Fruit fly (Drosophila melanogaster) whole organism, embryonic: Measurements from ENCODE around the gene CG1632.

Experiments
- Ada2b ChIP-seq: fragments of 200-800 bp; sonication (Bioruptor generic); IDR thresholded peaks from 2 replicates; pipeline ENCODE4 v1.3.6; 2022; ENCODE audit warnings: missing biosample characterization, missing genetic modification characterization
- Aef1 ChIP-seq: fragments of 200-800 bp; sonication (Bioruptor generic); IDR thresholded peaks from 3 replicates; pipeline ENCODE4 v1.3.6; 2022; ENCODE audit warnings: missing biosample characterization, missing genetic modification characterization
- BEAF-32 ChIP-seq: fragments of 200-800 bp; sonication (Bioruptor generic); optimal IDR thresholded peaks from 3 replicates; lab custom pipeline; 2017; ENCODE audit warnings: missing biosample characterization, missing genetic modification characterization, mild to moderate bottlenecking, moderate library complexity, missing genetic modification reagents
- Bteb2 ChIP-seq: fragments of 200-800 bp; sonication (Bioruptor generic); optimal IDR thresholded peaks from 2 replicates; lab custom pipeline; 2016; ENCODE audit warnings: missing biosample characterization, missing genetic modification characterization
- C15 ChIP-seq: fragments of 200-800 bp; sonication (Bioruptor generic); IDR thresholded peaks from 3 replicates; pipeline ENCODE4 v1.3.6; 2022; ENCODE audit warnings: missing biosample characterization, missing genetic modification characterization
- CG10267 ChIP-seq: fragments of 200-800 bp; sonication (Bioruptor generic); optimal IDR thresholded peaks from 2 replicates; lab custom pipeline; 2018; ENCODE audit warnings: missing biosample characterization, mild to moderate bottlenecking, missing genetic modification characterization, moderate library complexity
- CG11085 ChIP-seq: fragments of 200-800 bp; sonication (Bioruptor generic); IDR thresholded peaks from 2 replicates; pipeline ENCODE4 v1.3.6; 2022; ENCODE audit warnings: missing biosample characterization, missing genetic modification characterization
- CG11456 ChIP-seq: fragments of 200-800 bp; sonication (Bioruptor generic); IDR thresholded peaks from 3 replicates; pipeline ENCODE4 v1.3.6; 2022; ENCODE audit warnings: missing biosample characterization, missing genetic modification characterization
- CG12942 ChIP-seq: fragments of 200-800 bp; sonication (Bioruptor generic); optimal IDR thresholded peaks from 3 replicates; lab custom pipeline; 2016; ENCODE audit warnings: missing biosample characterization, missing genetic modification characterization
- CG14965 ChIP-seq: fragments of 200-800 bp; sonication (Bioruptor generic); optimal IDR thresholded peaks from 2 replicates; lab custom pipeline; 2016; ENCODE audit warnings: missing biosample characterization, missing genetic modification characterization, borderline replicate concordance
- CG16815 ChIP-seq: fragments of 200-800 bp; sonication (Bioruptor generic); optimal IDR thresholded peaks from 3 replicates; lab custom pipeline; 2017; ENCODE audit warnings: missing biosample characterization, mild to moderate bottlenecking, missing genetic modification characterization
- CG16863 ChIP-seq: fragments of 200-800 bp; sonication (Bioruptor generic); optimal IDR thresholded peaks from 3 replicates; lab custom pipeline; 2016; ENCODE audit warnings: missing biosample characterization, missing genetic modification characterization
- CG18011 ChIP-seq: fragments of 200-800 bp; sonication (Bioruptor generic); optimal IDR thresholded peaks from 2 replicates; lab custom pipeline; 2017; ENCODE audit warnings: missing biosample characterization, missing genetic modification characterization, mild to moderate bottlenecking, moderate library complexity, missing genotype
- CG18476 ChIP-seq: fragments of 200-800 bp; sonication (Bioruptor generic); optimal IDR thresholded peaks from 2 replicates; lab custom pipeline; 2016; ENCODE audit warnings: missing biosample characterization, mild to moderate bottlenecking, missing genetic modification characterization
- CG5953 ChIP-seq: fragments of 200-800 bp; sonication (Bioruptor generic); IDR thresholded peaks from 2 replicates; pipeline ENCODE4 v1.3.6; 2022; ENCODE audit warnings: missing biosample characterization, missing genetic modification characterization
- CG6654 ChIP-seq: fragments of 200-800 bp; sonication (Bioruptor generic); optimal IDR thresholded peaks from 2 replicates; lab custom pipeline; 2017; ENCODE audit warnings: missing biosample characterization, mild to moderate bottlenecking, missing genetic modification characterization
- CG6683 ChIP-seq: fragments of 200-800 bp; sonication (Bioruptor generic); optimal IDR thresholded peaks from 2 replicates; lab custom pipeline; 2017; ENCODE audit warnings: missing biosample characterization, mild to moderate bottlenecking, missing genetic modification characterization, missing genetic modification reagents
- CG7372 ChIP-seq: fragments of 200-800 bp; sonication (Bioruptor generic); IDR thresholded peaks from 2 replicates; pipeline ENCODE4 v1.3.6; 2022; ENCODE audit warnings: missing biosample characterization, missing genetic modification characterization
- CG7928 ChIP-seq: fragments of 200-800 bp; sonication (Bioruptor generic); optimal IDR thresholded peaks from 2 replicates; lab custom pipeline; 2017; ENCODE audit warnings: missing biosample characterization, mild to moderate bottlenecking, missing genetic modification characterization
- CG9817 ChIP-seq: fragments of 200-800 bp; sonication (Bioruptor generic); optimal IDR thresholded peaks from 2 replicates; lab custom pipeline; 2018; ENCODE audit warnings: missing biosample characterization, mild to moderate bottlenecking, missing genetic modification characterization, moderate library complexity
- Camta ChIP-seq: fragments of 200-800 bp; sonication (Bioruptor generic); optimal IDR thresholded peaks from 2 replicates; lab custom pipeline; 2016; ENCODE audit warnings: missing biosample characterization, missing genetic modification characterization
- Drgx ChIP-seq: fragments of 200-800 bp; sonication (Bioruptor generic); IDR thresholded peaks from 2 replicates; pipeline ENCODE4 v1.3.6; 2022; ENCODE audit warnings: missing biosample characterization, missing genetic modification characterization
- E2f2 ChIP-seq: fragments of 200-800 bp; sonication (Bioruptor generic); IDR thresholded peaks from 2 replicates; pipeline ENCODE4 v1.3.6; 2022; ENCODE audit warnings: missing biosample characterization, missing genetic modification characterization
- Fer1 ChIP-seq: fragments of 200-800 bp; sonication (Bioruptor generic); optimal IDR thresholded peaks from 2 replicates; lab custom pipeline; 2017; ENCODE audit warnings: missing biosample characterization, mild to moderate bottlenecking, missing genetic modification characterization
- H15 ChIP-seq: fragments of 200-800 bp; sonication (Bioruptor generic); IDR thresholded peaks from 3 replicates; pipeline ENCODE4 v1.3.6; 2022; ENCODE audit warnings: missing biosample characterization, missing genetic modification characterization
- HmgD ChIP-seq: fragments of 200-800 bp; sonication (Bioruptor generic); optimal IDR thresholded peaks from 3 replicates; lab custom pipeline; 2016; ENCODE audit warnings: missing biosample characterization, missing genetic modification characterization
- HmgZ ChIP-seq: fragments of 200-800 bp; sonication (Bioruptor generic); optimal IDR thresholded peaks from 2 replicates; lab custom pipeline; 2018; ENCODE audit warnings: missing biosample characterization, mild to moderate bottlenecking, missing genetic modification characterization
- Jarid2 ChIP-seq: fragments of 200-800 bp; sonication (Bioruptor generic); optimal IDR thresholded peaks from 3 replicates; lab custom pipeline; 2017; ENCODE audit warnings: mild to moderate bottlenecking, missing biosample characterization, missing genetic modification reagents, missing genetic modification characterization
- Med ChIP-seq: fragments of 200-800 bp; sonication (Bioruptor generic); peaks from one replicate; lab custom pipeline; 2016; ENCODE audit warnings: missing biosample characterization, missing genetic modification characterization, mild to moderate bottlenecking, inconsistent platforms, moderate library complexity
- Myb ChIP-seq: fragments of 200-800 bp; sonication (Bioruptor generic); optimal IDR thresholded peaks from 2 replicates; lab custom pipeline; 2016; ENCODE audit warnings: missing biosample characterization, missing genetic modification characterization
- Oaz ChIP-seq: fragments of 200-800 bp; sonication (Bioruptor generic); IDR thresholded peaks from 2 replicates; pipeline ENCODE4 v1.3.6; 2022; ENCODE audit warnings: missing biosample characterization, missing genetic modification characterization
- Optix ChIP-seq: fragments of 200-800 bp; sonication (Bioruptor generic); IDR thresholded peaks from 3 replicates; pipeline ENCODE4 v1.3.6; 2022; ENCODE audit warnings: missing biosample characterization, missing genetic modification characterization
- Six4 ChIP-seq: fragments of 200-800 bp; sonication (Bioruptor generic); optimal IDR thresholded peaks from 2 replicates; lab custom pipeline; 2016; ENCODE audit warnings: missing biosample characterization, missing genetic modification characterization
- Sry-δ ChIP-seq: fragments of 200-800 bp; sonication (Bioruptor generic); optimal IDR thresholded peaks from 2 replicates; lab custom pipeline; 2016; ENCODE audit warnings: missing biosample characterization, missing genetic modification characterization
- YL-1 ChIP-seq: fragments of 200-800 bp; sonication (Bioruptor generic); optimal IDR thresholded peaks from 3 replicates; lab custom pipeline; 2017; ENCODE audit warnings: missing biosample characterization, mild to moderate bottlenecking, missing genetic modification characterization
- ara ChIP-seq: fragments of 200-800 bp; sonication (Bioruptor generic); IDR thresholded peaks from 2 replicates; pipeline ENCODE4 v1.3.6; 2022; ENCODE audit warnings: missing biosample characterization, missing genetic modification characterization
- bcd ChIP-seq: fragments of 200-800 bp; sonication (Bioruptor generic); optimal IDR thresholded peaks from 2 replicates; lab custom pipeline; 2017; ENCODE audit warnings: missing biosample characterization, mild to moderate bottlenecking, missing genetic modification characterization
- chinmo ChIP-seq: fragments of 200-800 bp; sonication (Bioruptor generic); IDR thresholded peaks from 4 replicates; pipeline ENCODE4 v1.3.6; 2022; ENCODE audit warnings: missing biosample characterization, missing genetic modification characterization; ENCODE audit not compliant: partially characterized antibody
- chn ChIP-seq: fragments of 200-800 bp; sonication (Bioruptor generic); optimal IDR thresholded peaks from 2 replicates; lab custom pipeline; 2016; ENCODE audit warnings: missing biosample characterization, missing genetic modification characterization
- dm ChIP-seq: fragments of 200-800 bp; sonication (Bioruptor generic); optimal IDR thresholded peaks from 3 replicates; lab custom pipeline; 2016; ENCODE audit warnings: missing biosample characterization, missing genetic modification characterization
- ind ChIP-seq: fragments of 200-800 bp; sonication (Bioruptor generic); optimal IDR thresholded peaks from 3 replicates; lab custom pipeline; 2016; ENCODE audit warnings: missing biosample characterization, missing genetic modification characterization
- jumu ChIP-seq: fragments of 200-800 bp; sonication (Bioruptor generic); optimal IDR thresholded peaks from 3 replicates; lab custom pipeline; 2016; ENCODE audit warnings: missing biosample characterization, missing genetic modification characterization
- lov ChIP-seq, 2 experiments: fragments of 200-800 bp in 1 of 2; fragments of >200 bp in 1 of 2; sonication (Bioruptor generic) in 1 of 2; IDR thresholded peaks in 1 of 2; optimal IDR thresholded peaks in 1 of 2; 2 replicates in 1 of 2; 3 replicates in 1 of 2; pipeline versions ENCODE4 v1.3.6 to Lab custom; 2017 to 2022; ENCODE audit warnings: missing biosample characterization in 1 of 2, missing genetic modification characterization in 1 of 2
- otp ChIP-seq: fragments of 200-800 bp; sonication (Bioruptor generic); IDR thresholded peaks from 3 replicates; pipeline ENCODE4, ENCODE4 v1.3.6; 2022; ENCODE audit warnings: missing biosample characterization, missing genetic modification characterization
- pita ChIP-seq: fragments of 200-800 bp; sonication (Bioruptor generic); optimal IDR thresholded peaks from 2 replicates; lab custom pipeline; 2017; ENCODE audit warnings: missing biosample characterization, mild to moderate bottlenecking, missing genetic modification characterization
- sens ChIP-seq: fragments of 200-800 bp; sonication (Bioruptor generic); peaks from one replicate; lab custom pipeline; 2016; ENCODE audit warnings: missing biosample characterization, missing genetic modification characterization
- sima ChIP-seq: fragments of 200-800 bp; sonication (Bioruptor generic); optimal IDR thresholded peaks from 2 replicates; lab custom pipeline; 2016; ENCODE audit warnings: missing biosample characterization, missing genetic modification characterization
- slp2 ChIP-seq: fragments of 200-800 bp; sonication (Bioruptor generic); optimal IDR thresholded peaks from 2 replicates; lab custom pipeline; 2016; ENCODE audit warnings: missing biosample characterization, missing genetic modification characterization
- tup ChIP-seq: fragments of 200-800 bp; sonication (Bioruptor generic); optimal IDR thresholded peaks from 2 replicates; lab custom pipeline; 2016; ENCODE audit warnings: missing biosample characterization, mild to moderate bottlenecking, missing genetic modification characterization, moderate library complexity
- twi ChIP-seq: fragments of 200-800 bp; optimal IDR thresholded peaks from 2 replicates; lab custom pipeline; 2019; ENCODE audit warnings: missing biosample characterization, mild to moderate bottlenecking, missing genetic modification characterization, moderate library complexity
- tx ChIP-seq: fragments of 200-800 bp; sonication (Bioruptor generic); optimal IDR thresholded peaks from 2 replicates; lab custom pipeline; 2016; ENCODE audit warnings: missing biosample characterization, missing genetic modification characterization
- unc-4 ChIP-seq: fragments of 200-800 bp; sonication (Bioruptor generic); IDR thresholded peaks from 2 replicates; pipeline ENCODE4 v1.3.6; 2022; ENCODE audit warnings: missing biosample characterization, missing genetic modification characterization; ENCODE audit not compliant: partially characterized antibody

Gene CG1632

DNA sequence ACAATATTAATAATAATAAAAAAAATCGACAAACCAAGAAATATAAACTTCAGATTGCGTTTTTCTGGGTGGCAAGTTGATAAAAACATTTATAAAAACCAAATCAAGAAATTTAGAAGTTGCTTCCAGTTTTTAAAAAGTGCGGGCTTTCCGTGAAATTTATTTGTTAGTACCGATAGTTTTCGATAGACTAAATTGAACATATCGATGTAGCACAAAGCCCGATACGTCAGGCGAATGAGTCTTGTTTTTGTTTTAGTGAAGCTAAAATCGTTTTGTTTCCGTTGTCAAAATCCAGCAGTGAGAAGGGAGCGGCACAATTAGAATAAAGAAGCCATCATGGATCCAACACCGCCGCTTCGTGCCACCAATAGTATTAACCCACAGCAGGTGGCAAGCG, 12.0 kb upstream of the CG1632 start, which contains the start of gene CG2147 (continued):
- TF ChIP-seq CG6683 (GFP tag; lab: Kevin White, UChicago): no peak
- TF ChIP-seq Fer1 (GFP tag; lab: Kevin White, UChicago): no peak
- peak; percentile 55 for TF ChIP-seq Med (GFP tag; lab: Kevin White, UChicago)
- TF ChIP-seq twi (tag; lab: Kevin White, UChicago): no peak
- TF ChIP-seq CG7372 (GFP tag; lab: Robert Waterston, UW): no peak
- no peak for TF ChIP-seq ara
- TF ChIP-seq chinmo (GFP tag; lab: Robert Waterston, UW): peak; percentile 78; the same call in 1 of the 4 replicates
- no peak for TF ChIP-seq CG14965 (GFP tag; lab: Kevin White, UChicago)
- TF ChIP-seq CG18476: no peak
- no peak for TF ChIP-seq lov (optimal IDR thresholded peaks at IDR 0.05; lab: Kevin White, UChicago)
- no peak for TF ChIP-seq lov (GFP tag; IDR thresholded peaks at IDR 0.05; lab: Robert Waterston, UW)
- no peak for TF ChIP-seq CG18011 (GFP tag; lab: Kevin White, UChicago)
- no peak for TF ChIP-seq HmgD (GFP tag; lab: Kevin White, UChicago)
- TF ChIP-seq CG16863: no peak
- no peak for TF ChIP-seq CG5953
- no peak for TF ChIP-seq Six4 (GFP tag; lab: Kevin White, UChicago)
- TF ChIP-seq BEAF-32 (GFP tag; lab: Kevin White, UChicago): peak; percentile 78
- peak; percentile 16 for TF ChIP-seq YL-1 (GFP tag; lab: Kevin White, UChicago)
- no peak for TF ChIP-seq pita (GFP tag; lab: Kevin White, UChicago)
- TF ChIP-seq tup (GFP tag; lab: Kevin White, UChicago): no peak
- TF ChIP-seq CG10267: peak; percentile 27
- TF ChIP-seq tx (GFP tag; lab: Kevin White, UChicago): no peak
- TF ChIP-seq unc-4 (GFP tag; lab: Robert Waterston, UW): peak; percentile 89
- no peak for TF ChIP-seq sens (GFP tag; lab: Kevin White, UChicago)
- no peak for TF ChIP-seq Optix (GFP tag; lab: Robert Waterston, UW)
- TF ChIP-seq ind (GFP tag; lab: Kevin White, UChicago): no peak
- TF ChIP-seq Ada2b (GFP tag; lab: Robert Waterston, UW): no peak
- peak; percentile 70 for TF ChIP-seq Sry-δ (GFP tag; lab: Kevin White, UChicago)
- no peak for TF ChIP-seq bcd
- peak; percentile 92 for TF ChIP-seq E2f2 (GFP tag; lab: Robert Waterston, UW)
- no peak for TF ChIP-seq Aef1 (GFP tag; lab: Robert Waterston, UW)
- no peak for TF ChIP-seq Myb (GFP tag; lab: Kevin White, UChicago)
- no peak for TF ChIP-seq CG6654 (GFP tag; lab: Kevin White, UChicago)
- TF ChIP-seq Oaz (GFP tag; lab: Robert Waterston, UW): no peak
- TF ChIP-seq CG11456: no peak
- TF ChIP-seq Jarid2: no peak

- no peak for TF ChIP-seq pita (GFP tag; lab: Kevin White, UChicago)
- TF ChIP-seq Camta: no peak
- TF ChIP-seq Drgx (GFP tag; lab: Robert Waterston, UW): no peak
- no peak for TF ChIP-seq slp2 (GFP tag; lab: Kevin White, UChicago)
- TF ChIP-seq CG9817 (tag; lab: Kevin White, UChicago): no peak
- TF ChIP-seq Bteb2 (GFP tag; lab: Kevin White, UChicago): no peak
- TF ChIP-seq H15: no peak
- TF ChIP-seq C15: no peak
- TF ChIP-seq chn: no peak
- peak; percentile 67 for TF ChIP-seq HmgZ (tag; lab: Kevin White, UChicago)
- TF ChIP-seq otp (GFP tag; lab: Robert Waterston, UW): no peak
- TF ChIP-seq Fer1 (GFP tag; lab: Kevin White, UChicago): peak; percentile 28
- TF ChIP-seq jumu (GFP tag; lab: Kevin White, UChicago): no peak
- no peak for TF ChIP-seq CG14965 (GFP tag; lab: Kevin White, UChicago)
- no peak for TF ChIP-seq CG16815 (GFP tag; lab: Kevin White, UChicago)
- TF ChIP-seq CG11085 (GFP tag; lab: Robert Waterston, UW): no peak
- TF ChIP-seq dm (GFP tag; lab: Kevin White, UChicago): no peak
- TF ChIP-seq CG7928 (GFP tag; lab: Kevin White, UChicago): no peak
- TF ChIP-seq sima (GFP tag; lab: Kevin White, UChicago): no peak
- no peak for TF ChIP-seq CG12942 (GFP tag; lab: Kevin White, UChicago)
Measured at dm6 chrX:8242298-8242697, 10.2 kb upstream of the CG1632 start, which contains the start of gene Trxr1. Gene Trxr1 (plus strand): TSS chrX:8242528.
